Worm (Caenorhabditis elegans) whole organism, young adult: ENCODE measurements around the gene eif-2D.

Experiments used
- B0035.1 ChIP-seq: sonication (generic microtip); optimal IDR thresholded peaks from 2 replicates; lab custom pipeline; 2016; ENCODE audit warnings: missing genetic modification characterization, mild to moderate bottlenecking, missing compliant biosample characterization, missing genotype, missing genetic modification reagents
- F10E7.11 ChIP-seq: sonication (generic microtip); optimal IDR thresholded peaks from 2 replicates; lab custom pipeline; 2017; ENCODE audit warnings: mild to moderate bottlenecking, missing genetic modification characterization, moderate library complexity, missing compliant biosample characterization
- F39B2.1 ChIP-seq: fragments of 200-800 bp; sonication (Bioruptor generic); IDR thresholded peaks from 2 replicates; pipeline ENCODE4 v1.3.6; 2022; ENCODE audit warnings: missing genetic modification reagents, missing genetic modification characterization, missing compliant biosample characterization
- F52B5.7 ChIP-seq: sonication (generic microtip); optimal IDR thresholded peaks from 2 replicates; lab custom pipeline; 2016; ENCODE audit warnings: mild to moderate bottlenecking, missing genetic modification characterization, missing compliant biosample characterization
- F57A8.1 ChIP-seq: fragments of 200-800 bp; sonication (Bioruptor generic); optimal IDR thresholded peaks from 2 replicates; lab custom pipeline; 2018; ENCODE audit warnings: mild to moderate bottlenecking, missing genetic modification characterization, moderate library complexity, missing compliant biosample characterization
- T07F8.4 ChIP-seq: sonication (generic microtip); optimal IDR thresholded peaks from 2 replicates; lab custom pipeline; 2016; ENCODE audit warnings: mild to moderate bottlenecking, missing genetic modification characterization, moderate library complexity, missing compliant biosample characterization
- ZK185.1 ChIP-seq: sonication (generic microtip); optimal IDR thresholded peaks from 2 replicates; lab custom pipeline; 2016; ENCODE audit warnings: mild to moderate bottlenecking, missing genetic modification characterization, missing compliant biosample characterization; ENCODE audit not compliant: poor library complexity, severe bottlenecking
- aptf-2 ChIP-seq: fragments of 200-800 bp; sonication (Bioruptor generic); conservative IDR thresholded peaks from 2 replicates; pipeline ENCODE4 v1.3.6; 2022; ENCODE audit warnings: missing genetic modification reagents, missing genetic modification characterization, missing compliant biosample characterization
- athp-1 ChIP-seq: sonication (generic microtip); optimal IDR thresholded peaks from 2 replicates; lab custom pipeline; 2017; ENCODE audit warnings: mild to moderate bottlenecking, missing genetic modification characterization, missing compliant biosample characterization
- attf-5 ChIP-seq: fragments of 200-800 bp; sonication (Bioruptor generic); optimal IDR thresholded peaks from 2 replicates; lab custom pipeline; 2018; ENCODE audit warnings: mild to moderate bottlenecking, missing genetic modification characterization, missing compliant biosample characterization
- attf-6 ChIP-seq: fragments of 200-800 bp; sonication (Bioruptor generic); IDR thresholded peaks from 2 replicates; pipeline ENCODE4 v1.3.6; 2022; ENCODE audit warnings: missing genetic modification reagents, missing genetic modification characterization, missing compliant biosample characterization
- ccch-3 ChIP-seq: fragments of 200-800 bp; sonication (Bioruptor generic); optimal IDR thresholded peaks from 2 replicates; lab custom pipeline; 2018; ENCODE audit warnings: mild to moderate bottlenecking, missing genetic modification characterization, missing compliant biosample characterization
- cebp-1 ChIP-seq, 2 experiments: fragments of 200-800 bp in 1 of 2; sonication (Bioruptor generic) in 1 of 2; sonication (generic microtip) in 1 of 2; IDR thresholded peaks in 1 of 2; optimal IDR thresholded peaks in 1 of 2; 2 replicates each; pipeline versions ENCODE4 v1.3.6 to Lab custom; 2017 to 2022; ENCODE audit warnings: missing compliant biosample characterization in 2 of 2, missing genetic modification characterization in 2 of 2, mild to moderate bottlenecking in 1 of 2, missing genetic modification reagents in 1 of 2, moderate library complexity in 1 of 2
- cebp-2 ChIP-seq: fragments of 200-800 bp; sonication (Bioruptor generic); IDR thresholded peaks from 2 replicates; pipeline ENCODE4 v1.3.6; 2022; ENCODE audit warnings: missing genetic modification characterization, missing compliant biosample characterization
- ceh-100 ChIP-seq: fragments of 200-800 bp; sonication (Bioruptor generic); IDR thresholded peaks from 2 replicates; pipeline ENCODE4 v1.3.6; 2022; ENCODE audit warnings: missing genetic modification reagents, missing genetic modification characterization, missing compliant biosample characterization
- ceh-58 ChIP-seq: fragments of 200-800 bp; sonication (Bioruptor generic); IDR thresholded peaks from 2 replicates; pipeline ENCODE4 v1.3.6; 2022; ENCODE audit warnings: missing genetic modification characterization, missing compliant biosample characterization
- ceh-91 ChIP-seq: fragments of 200-800 bp; sonication (Bioruptor generic); IDR thresholded peaks from 2 replicates; pipeline ENCODE4 v1.3.6; 2022; ENCODE audit warnings: missing genetic modification reagents, missing genetic modification characterization, missing compliant biosample characterization
- chd-7 ChIP-seq: sonication (generic microtip); optimal IDR thresholded peaks from 2 replicates; lab custom pipeline; 2016; ENCODE audit warnings: mild to moderate bottlenecking, missing genetic modification characterization, moderate library complexity, missing compliant biosample characterization
- dox-1 ChIP-seq: fragments of 200-800 bp; sonication (Bioruptor generic); IDR thresholded peaks from 2 replicates; pipeline ENCODE4 v1.3.6; 2022; ENCODE audit warnings: missing genetic modification reagents, missing genetic modification characterization, missing compliant biosample characterization
- efl-1 ChIP-seq: fragments of 150-350 bp; optimal IDR thresholded peaks from 2 replicates; lab custom pipeline; 2014; ENCODE audit warnings: missing biosample characterization, missing genetic modification reagents, missing genetic modification characterization
- egl-18 ChIP-seq: fragments of 200-800 bp; sonication (Bioruptor generic); IDR thresholded peaks from 2 replicates; pipeline ENCODE4 v1.3.6; 2022; ENCODE audit warnings: missing genetic modification reagents, missing genetic modification characterization, missing compliant biosample characterization
- ets-4 ChIP-seq: fragments of 200-800 bp; sonication (Bioruptor generic); optimal IDR thresholded peaks from 2 replicates; lab custom pipeline; 2018; ENCODE audit warnings: mild to moderate bottlenecking, missing genetic modification characterization, missing compliant biosample characterization
- hlh-26 ChIP-seq: fragments of 200-800 bp; sonication (Bioruptor generic); conservative IDR thresholded peaks from 2 replicates; pipeline ENCODE4 v1.3.6; 2022; ENCODE audit warnings: missing genetic modification reagents, missing genetic modification characterization, missing compliant biosample characterization
- hmg-1.2 ChIP-seq: fragments of 200-800 bp; sonication (Bioruptor generic); IDR thresholded peaks from 2 replicates; pipeline ENCODE4 v1.3.6; 2022; ENCODE audit warnings: missing genetic modification reagents, missing genetic modification characterization, missing compliant biosample characterization
- hsf-1 ChIP-seq: fragments of 200-800 bp; sonication (Bioruptor generic); IDR thresholded peaks from 2 replicates; pipeline ENCODE4 v1.3.6; 2022; ENCODE audit warnings: missing genetic modification reagents, missing genetic modification characterization, missing compliant biosample characterization
- let-607 ChIP-seq, 2 experiments: fragments of 200-800 bp in 1 of 2; sonication (Bioruptor generic) in 1 of 2; sonication (generic microtip) in 1 of 2; optimal IDR thresholded peaks; 2 replicates each; lab custom pipeline; 2016 to 2018; ENCODE audit warnings: mild to moderate bottlenecking in 2 of 2, missing compliant biosample characterization in 2 of 2, missing genetic modification characterization in 2 of 2, moderate library complexity in 2 of 2, missing genotype in 1 of 2
- lin-35 ChIP-seq, 3 experiments: fragments of 150-350 bp in 2 of 3; sonication (generic microtip) in 1 of 3; optimal IDR thresholded peaks; 2 replicates each; lab custom pipeline; 2014 to 2018; ENCODE audit warnings: missing biosample characterization in 3 of 3, missing genetic modification characterization in 3 of 3, missing genetic modification reagents in 3 of 3
- lir-1 ChIP-seq: fragments of 200-800 bp; sonication (Bioruptor generic); conservative IDR thresholded peaks from 2 replicates; pipeline ENCODE4 v1.3.6; 2022; ENCODE audit warnings: missing genetic modification reagents, missing genetic modification characterization, missing compliant biosample characterization
- lsy-27 ChIP-seq: sonication (generic microtip); optimal IDR thresholded peaks from 2 replicates; lab custom pipeline; 2017; ENCODE audit warnings: missing genetic modification characterization, mild to moderate bottlenecking, missing compliant biosample characterization, antibody characterized with exemption, missing genotype, borderline replicate concordance; ENCODE audit not compliant: insufficient read depth
- mcd-1 ChIP-seq: fragments of 200-800 bp; sonication (Bioruptor generic); IDR thresholded peaks from 2 replicates; pipeline ENCODE4 v1.3.6; 2022; ENCODE audit warnings: missing genetic modification reagents, missing genetic modification characterization, missing compliant biosample characterization
- mxl-1 ChIP-seq: sonication (generic microtip); optimal IDR thresholded peaks from 2 replicates; lab custom pipeline; 2016; ENCODE audit warnings: missing genetic modification characterization, missing compliant biosample characterization
- nhr-179 ChIP-seq: sonication (generic microtip); optimal IDR thresholded peaks from 2 replicates; lab custom pipeline; 2016; ENCODE audit warnings: mild to moderate bottlenecking, missing genetic modification characterization, missing compliant biosample characterization
- nhr-80 ChIP-seq: sonication (generic microtip); optimal IDR thresholded peaks from 2 replicates; lab custom pipeline; 2016; ENCODE audit warnings: missing genetic modification characterization, missing compliant biosample characterization
- nhr-90 ChIP-seq: sonication (generic microtip); optimal IDR thresholded peaks from 2 replicates; lab custom pipeline; 2016; ENCODE audit warnings: missing genotype, mild to moderate bottlenecking, missing genetic modification characterization, missing compliant biosample characterization
- pbrm-1 ChIP-seq: fragments of 200-800 bp; sonication (Bioruptor generic); IDR thresholded peaks from 2 replicates; pipeline ENCODE4 v1.3.6; 2022; ENCODE audit warnings: missing genetic modification reagents, missing genetic modification characterization, missing compliant biosample characterization
- rec-8 ChIP-seq, 2 experiments: sonication (generic microtip); optimal IDR thresholded peaks; 2 replicates each; lab custom pipeline; 2016; ENCODE audit warnings: mild to moderate bottlenecking in 2 of 2, missing genetic modification characterization in 2 of 2, missing genetic modification reagents in 2 of 2, missing genotype in 2 of 2, missing biosample characterization in 1 of 2, missing compliant biosample characterization in 1 of 2, moderate library complexity in 1 of 2
- sdz-38 ChIP-seq: sonication (generic microtip); optimal IDR thresholded peaks from 2 replicates; lab custom pipeline; 2016; ENCODE audit warnings: missing genotype, missing genetic modification characterization, missing compliant biosample characterization
- snpc-1.1 ChIP-seq: sonication (generic microtip); optimal IDR thresholded peaks from 2 replicates; lab custom pipeline; 2017; ENCODE audit warnings: missing genetic modification characterization, mild to moderate bottlenecking, missing compliant biosample characterization, antibody characterized with exemption, moderate library complexity, missing genotype, missing genetic modification reagents; ENCODE audit not compliant: insufficient read depth
- somi-1 ChIP-seq: fragments of 200-800 bp; sonication (Bioruptor generic); optimal IDR thresholded peaks from 2 replicates; lab custom pipeline; 2018; ENCODE audit warnings: mild to moderate bottlenecking, missing genetic modification characterization, missing compliant biosample characterization
- tbp1 ChIP-seq: fragments of 200-800 bp; sonication (Bioruptor generic); optimal IDR thresholded peaks from 2 replicates; lab custom pipeline; 2018; ENCODE audit warnings: mild to moderate bottlenecking, missing genetic modification characterization, missing compliant biosample characterization
- tlf-1 ChIP-seq: fragments of 200-800 bp; sonication (Bioruptor generic); optimal IDR thresholded peaks from 2 replicates; lab custom pipeline; 2018; ENCODE audit warnings: mild to moderate bottlenecking, missing genetic modification characterization, missing compliant biosample characterization
- unc-130 ChIP-seq: sonication (generic microtip); optimal IDR thresholded peaks from 2 replicates; lab custom pipeline; 2016; ENCODE audit warnings: missing genetic modification reagents, missing genetic modification characterization, missing compliant biosample characterization
- unc-62 ChIP-seq: fragments of 150-350 bp; optimal IDR thresholded peaks from 2 replicates; lab custom pipeline; 2014; ENCODE audit warnings: missing biosample characterization, missing genetic modification reagents, missing genetic modification characterization
- xnd-1 ChIP-seq: sonication (generic microtip); optimal IDR thresholded peaks from 2 replicates; lab custom pipeline; 2016; ENCODE audit warnings: missing genotype, missing genetic modification reagents, missing genetic modification characterization, missing compliant biosample characterization
- zim-3 ChIP-seq: sonication (generic microtip); optimal IDR thresholded peaks from 2 replicates; lab custom pipeline; 2017; ENCODE audit warnings: mild to moderate bottlenecking, missing genetic modification characterization, moderate library complexity, missing compliant biosample characterization
- ztf-18 ChIP-seq: sonication (generic microtip); optimal IDR thresholded peaks from 2 replicates; lab custom pipeline; 2016; ENCODE audit warnings: missing genotype, mild to moderate bottlenecking, missing genetic modification characterization, missing compliant biosample characterization
- ztf-22 ChIP-seq: fragments of 200-800 bp; sonication (Bioruptor generic); optimal IDR thresholded peaks from 2 replicates; lab custom pipeline; 2018; ENCODE audit warnings: mild to moderate bottlenecking, missing genetic modification characterization, moderate library complexity, missing compliant biosample characterization
- ztf-25 ChIP-seq: fragments of 200-800 bp; sonication (Bioruptor generic); IDR thresholded peaks from 2 replicates; pipeline ENCODE4 v1.3.6; 2022; ENCODE audit warnings: missing genetic modification reagents, missing genetic modification characterization, missing compliant biosample characterization

Gene eif-2D

ce11 chrII:5714807-5715206 lies 23.3 kb downstream of the eif-2D start, which contains the start of the genes tiar-1 and lelo-4 (continued):
- TF ChIP-seq mcd-1 (GFP tag; lab: Robert Waterston, UW) (0 out of 2 replicates have a peak, but pooled peaks have one; percentile 45), ceh-91 (no peak), unc-130 (GFP tag; lab: Kevin White, UChicago) (no peak), F39B2.1 (GFP tag; lab: Robert Waterston, UW) (no peak), aptf-2 (GFP tag; lab: Robert Waterston, UW) (no peak), ccch-3 (GFP tag; lab: Kevin White, UChicago) (no peak), nhr-80 (tag; lab: Kevin White, UChicago) (peak; percentile 27), rec-8 (tag; optimal IDR thresholded peaks at IDR 0.05; lab: Kevin White, UChicago) (no peak), chd-7 (tag; lab: Kevin White, UChicago) (no peak), F57A8.1 (GFP tag; lab: Kevin White, UChicago) (no peak), T07F8.4 (tag; lab: Kevin White, UChicago) (no peak), ets-4 (GFP tag; lab: Kevin White, UChicago) (no peak), ceh-58 (no peak), hlh-26 (no peak), ceh-100 (GFP tag; lab: Robert Waterston, UW) (peak; percentile 44; the same call in 1 of the 2 replicates), attf-5 (GFP tag; lab: Kevin White, UChicago) (peak; percentile 64), lir-1 (GFP tag; lab: Robert Waterston, UW) (no peak), egl-18 (GFP tag; lab: Robert Waterston, UW) (no peak), somi-1 (no peak), hmg-1.2 (GFP tag; lab: Robert Waterston, UW) (peak; percentile 43; the same call in 1 of the 2 replicates), mxl-1 (tag; lab: Kevin White, UChicago) (no peak), B0035.1 (tag; lab: Kevin White, UChicago) (no peak), sdz-38 (tag; lab: Kevin White, UChicago) (no peak), tlf-1 (GFP tag; lab: Kevin White, UChicago) (no peak), lsy-27 (tag; lab: Kevin White, UChicago) (peak; percentile 48), lin-35 (GFP tag; optimal IDR thresholded peaks at IDR 0.05; lab: Kevin White, UChicago) (peak in 1 of 3 experiments; percentile 62), unc-62 (GFP tag; lab: Kevin White, UChicago) (no peak), F10E7.11 (no peak), ZK185.1 (tag; lab: Kevin White, UChicago) (peak; percentile 29), let-607 (tag; optimal IDR thresholded peaks at IDR 0.05; lab: Kevin White, UChicago) (peak in 1 of 2 experiments; percentile 10), cebp-1 (GFP tag; IDR thresholded peaks at IDR 0.05; lab: Robert Waterston, UW) (no peak), cebp-1 (tag; optimal IDR thresholded peaks at IDR 0.05; lab: Kevin White, UChicago) (peak; percentile 42), dox-1 (GFP tag; lab: Robert Waterston, UW) (peak; percentile 47; the same call in 1 of the 2 replicates), ztf-25 (GFP tag; lab: Robert Waterston, UW) (no peak), F52B5.7 (no peak), efl-1 (GFP tag; lab: Kevin White, UChicago) (peak; percentile 72), ztf-18 (tag; lab: Kevin White, UChicago) (no peak), athp-1 (no peak), hsf-1 (no peak), attf-6 (GFP tag; lab: Robert Waterston, UW) (no peak), nhr-179 (tag; lab: Kevin White, UChicago) (no peak), snpc-1.1 (tag; lab: Kevin White, UChicago) (no peak), ztf-22 (no peak), xnd-1 (tag; lab: Kevin White, UChicago) (no peak), tbp1 (GFP tag; lab: Kevin White, UChicago) (peak; percentile 16), pbrm-1 (GFP tag; lab: Robert Waterston, UW) (no peak), zim-3 (tag; lab: Kevin White, UChicago) (no peak), cebp-2 (GFP tag; lab: Robert Waterston, UW) (no peak), nhr-90 (tag; lab: Kevin White, UChicago) (no peak)
